Worm (Caenorhabditis elegans): Measurements from ENCODE around the gene aldo-1.

- TF ChIP-seq lsy-2 (tag; optimal IDR thresholded peaks at IDR 0.05) (no peak), ceh-82 (tag; optimal IDR thresholded peaks at IDR 0.05) (no peak), xbp-1 (tag; optimal IDR thresholded peaks at IDR 0.05) (no peak), ztf-11 (tag; optimal IDR thresholded peaks at IDR 0.05) (no peak)
These were observed 14.8 kb downstream of the aldo-1 start for ce11 chrIII:13549960-13550359.
